Worm (Caenorhabditis elegans): ENCODE results near the gene F54D12.1.

DNA sequence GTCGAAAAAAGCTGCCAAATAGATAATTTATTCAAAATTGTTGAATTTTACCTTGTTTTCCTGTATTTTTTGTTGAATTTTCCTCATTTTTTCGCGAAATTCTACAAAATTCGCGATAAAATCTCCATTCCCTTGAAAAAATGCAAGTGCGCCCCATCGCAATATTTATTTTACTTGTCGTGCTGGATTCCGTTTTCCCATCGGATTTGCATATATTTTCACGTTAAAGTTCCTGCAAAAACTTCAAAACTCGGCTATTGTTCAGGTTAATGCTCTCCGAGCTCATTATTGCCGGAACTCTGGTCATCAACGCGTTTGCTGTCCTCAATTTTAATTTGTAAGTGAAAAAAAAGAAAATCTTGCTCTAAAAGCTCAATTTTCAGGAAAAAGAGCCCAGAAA is 2.9 kb downstream of the F54D12.1 start, which contains the start of the genes Y51H7C.41 and cogc-4:
- TF ChIP-seq nhr-28 (tag; optimal IDR thresholded peaks at IDR 0.05): no peak
- TF ChIP-seq lsy-2 (tag; optimal IDR thresholded peaks at IDR 0.05): no peak
- TF ChIP-seq nhr-76 (tag; optimal IDR thresholded peaks at IDR 0.05): no peak
- TF ChIP-seq ces-1 (GFP tag; optimal IDR thresholded peaks at IDR 0.05): no peak
- TF ChIP-seq mab-5 (tag; optimal IDR thresholded peaks at IDR 0.05): no peak
- no peak for TF ChIP-seq sptf-1 (tag; optimal IDR thresholded peaks at IDR 0.05)
